Worm (Caenorhabditis elegans): Measurements from ENCODE around the gene ZC412.5.
"Not testable (repeated sequence)": the region's sequence is repeated elsewhere in the genome, so short reads cannot be mapped to it uniquely, and the experiment has no call there.

DNA sequence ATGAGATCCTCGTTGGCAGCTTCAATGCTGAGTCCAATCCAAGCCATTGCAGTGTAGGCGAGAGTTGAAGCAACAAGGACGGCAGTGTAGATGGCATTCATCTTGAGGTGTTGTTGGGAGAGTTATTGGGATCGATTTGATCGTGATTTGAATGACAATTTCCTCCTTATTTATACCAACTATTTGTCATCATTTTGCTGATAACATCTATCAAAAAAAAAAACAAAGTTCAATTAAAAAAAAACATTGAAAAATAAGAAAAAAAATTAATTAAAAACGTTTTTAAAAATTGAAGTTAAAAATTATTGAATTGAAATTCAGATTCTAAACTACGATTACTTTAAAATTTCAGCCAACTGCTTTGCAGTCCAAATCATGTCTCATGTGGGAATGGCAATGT is 48.3 kb downstream of the ZC412.5 start, which contains the start of gene nspa-8:
- not testable (repeated sequence) for TF ChIP-seq nhr-23, mdl-1, ceh-82 (tag; optimal IDR thresholded peaks at IDR 0.05)

Data from whole organism, L2 larva.